Worm (Caenorhabditis elegans) whole organism, L1 larva: ENCODE data around the gene pck-1.

Experiments
- C04F5.9 ChIP-seq: sonication (generic microtip); optimal IDR thresholded peaks from 2 replicates; lab custom pipeline; 2016; ENCODE audit warnings: missing genetic modification characterization, missing compliant biosample characterization
- mdl-1 ChIP-seq, 2 experiments: fragments of 150-350 bp; optimal IDR thresholded peaks; 2 replicates each; lab custom pipeline; 2014 to 2017; ENCODE audit warnings: missing biosample characterization in 2 of 2, missing genetic modification characterization in 2 of 2, inconsistent platforms in 1 of 2
- nhr-11 ChIP-seq: fragments of 150-350 bp; optimal IDR thresholded peaks from 2 replicates; lab custom pipeline; 2014; ENCODE audit warnings: missing biosample characterization, missing genetic modification characterization
- nhr-19 ChIP-seq: fragments of 200-800 bp; sonication (Bioruptor generic); conservative IDR thresholded peaks from 2 replicates; pipeline ENCODE4 v1.3.6; 2022; ENCODE audit warnings: missing genetic modification characterization, missing compliant biosample characterization
- nhr-28 ChIP-seq: fragments of 150-350 bp; optimal IDR thresholded peaks from 2 replicates; lab custom pipeline; 2014; ENCODE audit warnings: missing biosample characterization, missing genetic modification characterization
- sptf-1 ChIP-seq: fragments of 150-350 bp; optimal IDR thresholded peaks from 2 replicates; lab custom pipeline; 2014; ENCODE audit warnings: missing biosample characterization, missing genetic modification characterization
- unc-130 ChIP-seq: fragments of 150-350 bp; optimal IDR thresholded peaks from 2 replicates; lab custom pipeline; 2017; ENCODE audit warnings: missing biosample characterization, missing genetic modification characterization, inconsistent platforms

ce11 chrIII:16797-17196 is 49.3 kb downstream of the pck-1 start:
- TF ChIP-seq mdl-1 (tag; optimal IDR thresholded peaks at IDR 0.05; lab: Kevin White, UChicago) (no peak), C04F5.9 (tag; lab: Kevin White, UChicago) (no peak), sptf-1 (tag; lab: Kevin White, UChicago) (no peak), nhr-11 (tag; lab: Kevin White, UChicago) (no peak), unc-130 (tag; lab: Kevin White, UChicago) (no peak), nhr-19 (GFP tag; lab: Robert Waterston, UW) (no peak), nhr-28 (tag; lab: Kevin White, UChicago) (no peak)
